Worm (Caenorhabditis elegans) whole organism, L1 larva: ENCODE data around the gene fbxb-99.

Experiments
- F16B12.6 ChIP-seq: fragments of 150-350 bp; optimal IDR thresholded peaks from 2 replicates; lab custom pipeline; 2014; ENCODE audit warnings: missing biosample characterization, missing genetic modification characterization
- ama-1 ChIP-seq: fragments of 150-350 bp; optimal IDR thresholded peaks from 2 replicates; lab custom pipeline; 2014
- dpl-1 ChIP-seq, 3 experiments: fragments of 150-350 bp in 2 of 3; sonication (generic microtip) in 1 of 3; optimal IDR thresholded peaks; 2 replicates each; lab custom pipeline; 2014 to 2017; ENCODE audit warnings: missing biosample characterization in 3 of 3, missing genetic modification characterization in 3 of 3, missing genetic modification reagents in 3 of 3
- dsc-1 ChIP-seq: sonication (generic microtip); optimal IDR thresholded peaks from 2 replicates; lab custom pipeline; 2016; ENCODE audit warnings: mild to moderate bottlenecking, missing genetic modification characterization, missing compliant biosample characterization
- efl-1 ChIP-seq, 4 experiments: fragments of 150-350 bp; optimal IDR thresholded peaks in 3 of 4; peaks in 1 of 4; 1 replicate in 1 of 4; 2 replicates in 3 of 4; lab custom pipeline; 2014; ENCODE audit warnings: missing biosample characterization in 2 of 4, missing genetic modification characterization in 2 of 4, missing genetic modification reagents in 2 of 4
- egl-13 ChIP-seq: sonication (generic microtip); optimal IDR thresholded peaks from 2 replicates; lab custom pipeline; 2016; ENCODE audit warnings: missing genotype, missing genetic modification reagents, missing genetic modification characterization, missing compliant biosample characterization
- elt-2 ChIP-seq: sonication (generic microtip); optimal IDR thresholded peaks from 2 replicates; lab custom pipeline; 2016; ENCODE audit warnings: missing genetic modification characterization, mild to moderate bottlenecking, inconsistent platforms, missing compliant biosample characterization, missing genetic modification reagents
- fkh-8 ChIP-seq: sonication (generic microtip); optimal IDR thresholded peaks from 2 replicates; lab custom pipeline; 2016; ENCODE audit warnings: mild to moderate bottlenecking, missing genetic modification characterization, missing compliant biosample characterization
- irx-1 ChIP-seq: sonication (generic microtip); optimal IDR thresholded peaks from 2 replicates; lab custom pipeline; 2016; ENCODE audit warnings: missing genetic modification characterization, missing compliant biosample characterization
- isw-1 ChIP-seq: fragments of 200-800 bp; sonication (Bioruptor generic); IDR thresholded peaks from 2 replicates; pipeline ENCODE4 v1.3.6; 2022; ENCODE audit warnings: missing genetic modification characterization, missing compliant biosample characterization
- lin-14 ChIP-seq: fragments of 200-800 bp; sonication (Bioruptor generic); optimal IDR thresholded peaks from 2 replicates; lab custom pipeline; 2018; ENCODE audit warnings: mild to moderate bottlenecking, missing genetic modification characterization, moderate library complexity, missing compliant biosample characterization
- lin-35 ChIP-seq, 2 experiments: fragments of 150-350 bp; optimal IDR thresholded peaks; 2 replicates each; lab custom pipeline; 2014; ENCODE audit warnings: missing biosample characterization in 2 of 2, missing genetic modification characterization in 2 of 2, missing genetic modification reagents in 2 of 2
- lir-3 ChIP-seq: sonication (generic microtip); optimal IDR thresholded peaks from 2 replicates; lab custom pipeline; 2016; ENCODE audit warnings: mild to moderate bottlenecking, missing genetic modification characterization, moderate library complexity, missing compliant biosample characterization; ENCODE audit not compliant: poor library complexity
- lsy-2 ChIP-seq, 2 experiments: fragments of 150-350 bp; optimal IDR thresholded peaks; 2 replicates each; lab custom pipeline; 2014; ENCODE audit warnings: missing biosample characterization in 2 of 2, missing genetic modification characterization in 2 of 2
- mdl-1 ChIP-seq, 2 experiments: fragments of 150-350 bp; optimal IDR thresholded peaks; 2 replicates each; lab custom pipeline; 2014 to 2017; ENCODE audit warnings: missing biosample characterization in 2 of 2, missing genetic modification characterization in 2 of 2, inconsistent platforms in 1 of 2
- mep-1 ChIP-seq: fragments of 150-350 bp; optimal IDR thresholded peaks from 2 replicates; lab custom pipeline; 2014; ENCODE audit warnings: missing biosample characterization, missing genetic modification characterization
- nhr-19 ChIP-seq: fragments of 200-800 bp; sonication (Bioruptor generic); conservative IDR thresholded peaks from 2 replicates; pipeline ENCODE4 v1.3.6; 2022; ENCODE audit warnings: missing genetic modification characterization, missing compliant biosample characterization
- nhr-20 ChIP-seq: sonication (generic microtip); optimal IDR thresholded peaks from 2 replicates; lab custom pipeline; 2016; ENCODE audit warnings: mild to moderate bottlenecking, missing genetic modification characterization, missing compliant biosample characterization
- nhr-47 ChIP-seq: sonication (generic microtip); optimal IDR thresholded peaks from 2 replicates; lab custom pipeline; 2016; ENCODE audit warnings: mild to moderate bottlenecking, missing genetic modification characterization, moderate library complexity, missing compliant biosample characterization
- nhr-71 ChIP-seq: sonication (generic microtip); optimal IDR thresholded peaks from 2 replicates; lab custom pipeline; 2016; ENCODE audit warnings: mild to moderate bottlenecking, missing genetic modification characterization, moderate library complexity, missing compliant biosample characterization
- nhr-84 ChIP-seq: sonication (generic microtip); optimal IDR thresholded peaks from 2 replicates; lab custom pipeline; 2017; ENCODE audit warnings: missing biosample characterization, missing genetic modification characterization
- nhr-85 ChIP-seq: sonication (generic microtip); peaks from one replicate; lab custom pipeline; 2016; ENCODE audit warnings: missing genetic modification characterization, inconsistent platforms, missing compliant biosample characterization
- nhr-90 ChIP-seq: sonication (generic microtip); optimal IDR thresholded peaks from 2 replicates; lab custom pipeline; 2016; ENCODE audit warnings: mild to moderate bottlenecking, missing genetic modification characterization, missing compliant biosample characterization; ENCODE audit not compliant: poor library complexity
- rnt-1 ChIP-seq: sonication (generic microtip); optimal IDR thresholded peaks from 2 replicates; lab custom pipeline; 2016; ENCODE audit warnings: mild to moderate bottlenecking, missing genetic modification characterization, moderate library complexity, missing compliant biosample characterization
- snu-23 ChIP-seq: sonication (generic microtip); optimal IDR thresholded peaks from 2 replicates; lab custom pipeline; 2016; ENCODE audit warnings: missing genetic modification characterization, missing compliant biosample characterization
- swsn-7 ChIP-seq: sonication (generic microtip); optimal IDR thresholded peaks from 2 replicates; lab custom pipeline; 2016; ENCODE audit warnings: missing genetic modification characterization, missing compliant biosample characterization
- tbx-2 ChIP-seq: sonication (generic microtip); optimal IDR thresholded peaks from 2 replicates; lab custom pipeline; 2016; ENCODE audit warnings: missing genetic modification characterization, missing compliant biosample characterization
- unc-86 ChIP-seq: sonication (generic microtip); optimal IDR thresholded peaks from 2 replicates; lab custom pipeline; 2016; ENCODE audit warnings: missing genetic modification characterization, missing compliant biosample characterization
- xbp-1 ChIP-seq: sonication (generic microtip); optimal IDR thresholded peaks from 2 replicates; lab custom pipeline; 2016; ENCODE audit warnings: missing genetic modification characterization, missing compliant biosample characterization

Gene fbxb-99

DNA sequence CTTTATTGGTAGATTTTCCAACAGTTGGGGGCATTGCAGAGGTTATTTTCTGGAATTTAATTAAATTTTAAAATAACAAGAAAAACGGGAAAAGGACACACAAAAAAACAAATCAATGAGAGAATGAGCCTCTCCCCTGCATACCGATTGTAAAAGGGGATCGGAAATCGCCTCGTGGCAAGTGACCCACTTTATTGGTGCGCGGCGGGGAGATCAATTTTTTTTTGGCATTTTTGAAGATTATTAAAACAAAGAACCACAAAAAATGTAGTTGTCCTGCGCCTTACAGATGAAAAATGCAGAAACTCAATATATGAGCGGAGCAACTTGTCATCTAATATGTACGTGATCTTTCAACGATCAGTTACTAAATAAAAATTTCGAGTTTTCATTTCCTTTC lies 28.0 kb upstream of the fbxb-99 start, which contains the start of gene F54D10.7:
Gene F54D10.7, minus strand, starts transcription at position 49 of the 400 bp plus-strand sequence.
- TF ChIP-seq efl-1 (optimal IDR thresholded peaks at IDR 0.05; lab: Kevin White, UChicago), result no peak
- TF ChIP-seq efl-1 (GFP tag; optimal IDR thresholded peaks at IDR 0.05 in 1 of 2; lab: Kevin White, UChicago), result peak in 1 of 2 experiments; percentile 58
- TF ChIP-seq nhr-20, result no peak
- TF ChIP-seq, all 84 proteins: peak for 1

ce11 chrII:3816251-3816849 lies 23.1 kb upstream of the fbxb-99 start, which contains the start of gene fbxa-24:
Gene fbxa-24, plus strand, starts transcription at chrII:3816526.
- peak; percentile 30 for TF ChIP-seq snu-23
- peak; percentile 34 for TF ChIP-seq nhr-20
- TF ChIP-seq dsc-1 (tag; lab: Kevin White, UChicago), result peak; percentile 9
- TF ChIP-seq tbx-2 (tag; lab: Kevin White, UChicago), result peak; percentile 31
- peak; percentile 72 for TF ChIP-seq fkh-8
- TF ChIP-seq swsn-7 (tag; lab: Kevin White, UChicago), result peak; percentile 33
- TF ChIP-seq rnt-1 (tag; lab: Kevin White, UChicago), result peak; percentile 7
- peak; percentile 38 for TF ChIP-seq mep-1
- peak in 1 of 3 experiments; percentile 34 for TF ChIP-seq dpl-1 (GFP tag; optimal IDR thresholded peaks at IDR 0.05; lab: Kevin White, UChicago)
- peak; percentile 23 for TF ChIP-seq unc-86
- peak; percentile 6 for TF ChIP-seq egl-13 (tag; lab: Kevin White, UChicago)
- TF ChIP-seq isw-1 (GFP tag; lab: Robert Waterston, UW), result peak; percentile 27
- TF ChIP-seq nhr-47 (tag; lab: Kevin White, UChicago), result peak; percentile 37
- peak; percentile 4 for TF ChIP-seq xbp-1 (tag; lab: Kevin White, UChicago)
- peak; percentile 6 for TF ChIP-seq F16B12.6 (tag; lab: Kevin White, UChicago)
- TF ChIP-seq nhr-19 (GFP tag; lab: Robert Waterston, UW), result peak; percentile 58
- TF ChIP-seq lin-35 (GFP tag; optimal IDR thresholded peaks at IDR 0.05; lab: Kevin White, UChicago), result peak in 1 of 2 experiments; percentile 6
- TF ChIP-seq lin-14 (GFP tag; lab: Kevin White, UChicago), result peak; percentile 77
- peak; percentile 30 to 46 for TF ChIP-seq lsy-2 (tag; optimal IDR thresholded peaks at IDR 0.05; lab: Kevin White, UChicago)
- peak; percentile 65 for TF ChIP-seq nhr-85
- peak; percentile 41 to 55 for TF ChIP-seq efl-1 (optimal IDR thresholded peaks at IDR 0.05; lab: Kevin White, UChicago)
- TF ChIP-seq efl-1 (GFP tag; optimal IDR thresholded peaks at IDR 0.05 in 1 of 2; lab: Kevin White, UChicago), result peak; percentile 22 to 50
- TF ChIP-seq nhr-71, result peak; percentile 57
- TF ChIP-seq, all 84 proteins: peak for 22; not testable (repeated sequence) for 62

ce11 chrII:3815445-3816208 lies 22.4 kb upstream of the fbxb-99 start:
- TF ChIP-seq dpl-1 (GFP tag; optimal IDR thresholded peaks at IDR 0.05; lab: Kevin White, UChicago) (peak in 2 of 3 experiments; percentile 21 to 53), nhr-19 (GFP tag; lab: Robert Waterston, UW) (no peak), mdl-1 (tag; optimal IDR thresholded peaks at IDR 0.05; lab: Kevin White, UChicago) (no peak), nhr-20 (peak; percentile 21), efl-1 (optimal IDR thresholded peaks at IDR 0.05; lab: Kevin White, UChicago) (peak; percentile 34 to 55), efl-1 (GFP tag; optimal IDR thresholded peaks at IDR 0.05 in 1 of 2; lab: Kevin White, UChicago) (peak; percentile 39 to 68), swsn-7 (tag; lab: Kevin White, UChicago) (peak; percentile 0), lin-35 (GFP tag; optimal IDR thresholded peaks at IDR 0.05; lab: Kevin White, UChicago) (peak in 1 of 2 experiments; percentile 15), snu-23 (peak; percentile 11), F16B12.6 (tag; lab: Kevin White, UChicago) (peak; percentile 79), ama-1 (lab: Kevin White, UChicago) (no peak), elt-2 (tag; lab: Kevin White, UChicago) (peak; percentile 83), lsy-2 (tag; optimal IDR thresholded peaks at IDR 0.05; lab: Kevin White, UChicago) (peak; percentile 26), nhr-71 (peak; percentile 14), nhr-47 (tag; lab: Kevin White, UChicago) (peak; percentile 31), nhr-90 (tag; lab: Kevin White, UChicago) (peak; percentile 15), lir-3 (no peak)

ce11 chrII:3811816-3812332 lies 18.6 kb upstream of the fbxb-99 start, which contains the start of gene lido-15:
Gene lido-15, plus strand, starts transcription at chrII:3812282.
- TF ChIP-seq nhr-84 (tag; lab: Kevin White, UChicago), result no peak
- no peak for TF ChIP-seq irx-1 (tag; lab: Kevin White, UChicago)
- TF ChIP-seq efl-1 (optimal IDR thresholded peaks at IDR 0.05; lab: Kevin White, UChicago), result peak in 1 of 2 experiments; percentile 5
- TF ChIP-seq efl-1 (GFP tag; optimal IDR thresholded peaks at IDR 0.05 in 1 of 2; lab: Kevin White, UChicago), result no peak
- TF ChIP-seq, all 84 proteins: peak for 1
